Fruit fly (Drosophila melanogaster) whole organism, embryonic: ENCODE data around the gene CG42494.
A peak's percentile ranks its signal among the peaks of the same experiment; 100 is the strongest.

Experiments
- Asciz ChIP-seq: fragments of 200-800 bp; sonication (Bioruptor generic); optimal IDR thresholded peaks from 2 replicates; lab custom pipeline; 2017; ENCODE audit warnings: missing biosample characterization, mild to moderate bottlenecking, missing genetic modification characterization, missing genetic modification reagents
- Atf6 ChIP-seq: fragments of 200-800 bp; sonication (Bioruptor generic); IDR thresholded peaks from 2 replicates; pipeline ENCODE4 v1.3.6; 2022; ENCODE audit warnings: missing biosample characterization, missing genetic modification characterization
- CG10321 ChIP-seq: fragments of 200-800 bp; sonication (Bioruptor generic); IDR thresholded peaks from 2 replicates; pipeline ENCODE4 v1.3.6; 2022; ENCODE audit warnings: missing biosample characterization, missing genetic modification characterization
- CG10462 ChIP-seq: fragments of 200-800 bp; sonication (Bioruptor generic); optimal IDR thresholded peaks from 2 replicates; lab custom pipeline; 2016; ENCODE audit warnings: missing biosample characterization, missing genetic modification characterization
- CG11456 ChIP-seq: fragments of 200-800 bp; sonication (Bioruptor generic); IDR thresholded peaks from 3 replicates; pipeline ENCODE4 v1.3.6; 2022; ENCODE audit warnings: missing biosample characterization, missing genetic modification characterization
- CG12104 ChIP-seq: fragments of 200-800 bp; sonication (Bioruptor generic); optimal IDR thresholded peaks from 3 replicates; lab custom pipeline; 2016; ENCODE audit warnings: missing biosample characterization, missing genetic modification characterization
- CG1233 ChIP-seq: fragments of 200-800 bp; sonication (Bioruptor generic); optimal IDR thresholded peaks from 4 replicates; lab custom pipeline; 2018; ENCODE audit warnings: missing biosample characterization, mild to moderate bottlenecking, missing genetic modification characterization
- CG12942 ChIP-seq: fragments of 200-800 bp; sonication (Bioruptor generic); optimal IDR thresholded peaks from 3 replicates; lab custom pipeline; 2016; ENCODE audit warnings: missing biosample characterization, missing genetic modification characterization
- CG13123 ChIP-seq: fragments of 200-800 bp; sonication (Bioruptor generic); optimal IDR thresholded peaks from 2 replicates; lab custom pipeline; 2016; ENCODE audit warnings: missing biosample characterization, missing genetic modification characterization
- CG14441 ChIP-seq: fragments of 200-800 bp; sonication (Bioruptor generic); IDR thresholded peaks from 2 replicates; pipeline ENCODE4 v1.3.6; 2022; ENCODE audit warnings: missing biosample characterization, missing genetic modification characterization
- CG15479 ChIP-seq: fragments of 200-800 bp; sonication (Bioruptor generic); optimal IDR thresholded peaks from 3 replicates; lab custom pipeline; 2019; ENCODE audit warnings: missing biosample characterization, mild to moderate bottlenecking, missing genetic modification characterization, moderate library complexity
- CG1832 ChIP-seq: fragments of 200-800 bp; sonication (Bioruptor generic); optimal IDR thresholded peaks from 2 replicates; lab custom pipeline; 2017; ENCODE audit warnings: missing biosample characterization, mild to moderate bottlenecking, missing genetic modification characterization, inconsistent platforms
- CG18476 ChIP-seq: fragments of 200-800 bp; sonication (Bioruptor generic); optimal IDR thresholded peaks from 2 replicates; lab custom pipeline; 2016; ENCODE audit warnings: missing biosample characterization, mild to moderate bottlenecking, missing genetic modification characterization
- CG32772 ChIP-seq: fragments of 200-800 bp; sonication (Bioruptor generic); IDR thresholded peaks from 2 replicates; pipeline ENCODE4 v1.3.6; 2022; ENCODE audit warnings: missing biosample characterization, missing genetic modification characterization
- CG6854 ChIP-seq: fragments of 200-800 bp; sonication (Bioruptor generic); optimal IDR thresholded peaks from 3 replicates; lab custom pipeline; 2017; ENCODE audit warnings: missing biosample characterization, mild to moderate bottlenecking, missing genetic modification characterization
- CG7372 ChIP-seq: fragments of 200-800 bp; sonication (Bioruptor generic); IDR thresholded peaks from 2 replicates; pipeline ENCODE4 v1.3.6; 2022; ENCODE audit warnings: missing biosample characterization, missing genetic modification characterization
- CG8765 ChIP-seq: fragments of 200-800 bp; sonication (Bioruptor generic); IDR thresholded peaks from 2 replicates; pipeline ENCODE4 v1.3.6; 2022; ENCODE audit warnings: missing biosample characterization, missing genetic modification characterization
- CrebB ChIP-seq: fragments of 200-800 bp; sonication (Bioruptor generic); optimal IDR thresholded peaks from 3 replicates; lab custom pipeline; 2018; ENCODE audit warnings: missing biosample characterization, mild to moderate bottlenecking, missing genetic modification characterization
- E2f2 ChIP-seq: fragments of 200-800 bp; sonication (Bioruptor generic); IDR thresholded peaks from 2 replicates; pipeline ENCODE4 v1.3.6; 2022; ENCODE audit warnings: missing biosample characterization, missing genetic modification characterization
- Ets97D ChIP-seq: fragments of 200-800 bp; sonication (Bioruptor generic); optimal IDR thresholded peaks from 3 replicates; lab custom pipeline; 2016; ENCODE audit warnings: missing biosample characterization, missing genetic modification characterization
- Hr3 ChIP-seq: fragments of 200-800 bp; sonication (Bioruptor generic); optimal IDR thresholded peaks from 3 replicates; lab custom pipeline; 2016; ENCODE audit warnings: missing biosample characterization, missing genetic modification characterization
- Oaz ChIP-seq: fragments of 200-800 bp; sonication (Bioruptor generic); IDR thresholded peaks from 2 replicates; pipeline ENCODE4 v1.3.6; 2022; ENCODE audit warnings: missing biosample characterization, missing genetic modification characterization
- Poxn ChIP-seq: fragments of 200-800 bp; sonication (Bioruptor generic); IDR thresholded peaks from 2 replicates; pipeline ENCODE4 v1.3.6; 2022; ENCODE audit warnings: missing biosample characterization, missing genetic modification characterization
- Rx ChIP-seq: fragments of 200-800 bp; sonication (Bioruptor generic); IDR thresholded peaks from 2 replicates; pipeline ENCODE4 v1.3.6; 2022; ENCODE audit warnings: missing biosample characterization, missing genetic modification characterization
- Sin3A ChIP-seq: fragments of >200 bp; optimal IDR thresholded peaks from 2 replicates; lab custom pipeline; 2018
- Stat92E ChIP-seq, 3 experiments: fragments of >200 bp in 2 of 3; fragments of 200-800 bp in 1 of 3; sonication (Bioruptor generic) in 1 of 3; optimal IDR thresholded peaks; 2 replicates each; lab custom pipeline; 2017 to 2019; ENCODE audit warnings: missing biosample characterization in 3 of 3, missing genetic modification characterization in 3 of 3, mild to moderate bottlenecking in 1 of 3, moderate library complexity in 1 of 3
- Usf ChIP-seq: fragments of 200-800 bp; sonication (Bioruptor generic); optimal IDR thresholded peaks from 2 replicates; lab custom pipeline; 2017; ENCODE audit warnings: missing genotype, missing biosample characterization, missing genetic modification characterization
- ac ChIP-seq: fragments of 200-800 bp; sonication (Bioruptor generic); optimal IDR thresholded peaks from 3 replicates; lab custom pipeline; 2017; ENCODE audit warnings: missing biosample characterization, mild to moderate bottlenecking, missing genetic modification characterization
- ap ChIP-seq: fragments of 200-800 bp; sonication (Bioruptor generic); IDR thresholded peaks from 2 replicates; pipeline ENCODE4 v1.3.6; 2022; ENCODE audit warnings: missing biosample characterization, missing genetic modification characterization
- bbx ChIP-seq: fragments of 200-800 bp; sonication (Bioruptor generic); IDR thresholded peaks from 2 replicates; pipeline ENCODE4 v1.3.6; 2022; ENCODE audit warnings: missing biosample characterization, missing genetic modification characterization; ENCODE audit not compliant: partially characterized antibody
- crc ChIP-seq: fragments of 200-800 bp; sonication (Bioruptor generic); optimal IDR thresholded peaks from 2 replicates; lab custom pipeline; 2016; ENCODE audit warnings: missing biosample characterization, missing genetic modification characterization
- croc ChIP-seq: fragments of 200-800 bp; sonication (Bioruptor generic); conservative IDR thresholded peaks from 3 replicates; pipeline ENCODE4 v1.3.6; 2022; ENCODE audit warnings: missing biosample characterization, missing genetic modification characterization
- ems ChIP-seq: fragments of 200-800 bp; sonication (Bioruptor generic); optimal IDR thresholded peaks from 3 replicates; lab custom pipeline; 2016; ENCODE audit warnings: missing biosample characterization, missing genetic modification characterization
- eyg ChIP-seq: fragments of 200-800 bp; sonication (Bioruptor generic); optimal IDR thresholded peaks from 3 replicates; lab custom pipeline; 2016; ENCODE audit warnings: missing biosample characterization, missing genetic modification characterization
- fd102C ChIP-seq: fragments of 200-800 bp; sonication (Bioruptor generic); optimal IDR thresholded peaks from 2 replicates; lab custom pipeline; 2018; ENCODE audit warnings: missing biosample characterization, mild to moderate bottlenecking, missing genetic modification characterization, moderate library complexity
- grau ChIP-seq: fragments of 200-800 bp; optimal IDR thresholded peaks from 3 replicates; lab custom pipeline; 2019; ENCODE audit warnings: missing biosample characterization, mild to moderate bottlenecking, missing genetic modification characterization, moderate library complexity
- jigr1 ChIP-seq: fragments of 200-800 bp; sonication (Bioruptor generic); IDR thresholded peaks from 3 replicates; pipeline ENCODE4 v1.3.6; 2022; ENCODE audit warnings: missing biosample characterization, missing genetic modification characterization
- ken ChIP-seq: fragments of 200-800 bp; sonication (Bioruptor generic); IDR thresholded peaks from 3 replicates; pipeline ENCODE4 v1.3.6; 2022; ENCODE audit warnings: missing biosample characterization, missing genetic modification characterization
- lab ChIP-seq: fragments of 200-800 bp; sonication (Bioruptor generic); optimal IDR thresholded peaks from 3 replicates; lab custom pipeline; 2017; ENCODE audit warnings: missing biosample characterization, missing genetic modification characterization, mild to moderate bottlenecking, moderate library complexity, missing genetic modification reagents
- maf-S ChIP-seq: fragments of 200-800 bp; sonication (Bioruptor generic); optimal IDR thresholded peaks from 2 replicates; lab custom pipeline; 2016; ENCODE audit warnings: missing biosample characterization, missing genetic modification characterization
- odd ChIP-seq: fragments of 200-800 bp; sonication (Bioruptor generic); optimal IDR thresholded peaks from 2 replicates; lab custom pipeline; 2017; ENCODE audit warnings: missing biosample characterization, mild to moderate bottlenecking, missing genetic modification characterization
- org-1 ChIP-seq: fragments of 200-800 bp; sonication (Bioruptor generic); optimal IDR thresholded peaks from 2 replicates; lab custom pipeline; 2017; ENCODE audit warnings: missing biosample characterization, missing genetic modification characterization
- rib ChIP-seq: fragments of 200-800 bp; sonication (Bioruptor generic); IDR thresholded peaks from 2 replicates; pipeline ENCODE4 v1.3.6; 2022; ENCODE audit warnings: missing biosample characterization, missing genetic modification characterization
- tio ChIP-seq: fragments of 200-800 bp; sonication (Bioruptor generic); optimal IDR thresholded peaks from 2 replicates; lab custom pipeline; 2017; ENCODE audit warnings: missing biosample characterization, missing genetic modification characterization, inconsistent platforms
- unpg ChIP-seq: fragments of 200-800 bp; sonication (Bioruptor generic); optimal IDR thresholded peaks from 3 replicates; lab custom pipeline; 2018; ENCODE audit warnings: missing biosample characterization, mild to moderate bottlenecking, missing genetic modification characterization, moderate library complexity
- wdn ChIP-seq: fragments of 200-800 bp; sonication (Bioruptor generic); IDR thresholded peaks from 2 replicates; pipeline ENCODE4 v1.3.6; 2022; ENCODE audit warnings: missing biosample characterization, missing genetic modification characterization
- zfh2 ChIP-seq: fragments of 200-800 bp; sonication (Bioruptor generic); optimal IDR thresholded peaks from 2 replicates; lab custom pipeline; 2016; ENCODE audit warnings: missing biosample characterization, missing genetic modification characterization

CG42494 gene

dm6 chr3L:3179474-3179873, 4.7 kb upstream of the CG42494 start (continued):
- peak; percentile 94 for TF ChIP-seq lab
- TF ChIP-seq Atf6 (GFP tag; lab: Robert Waterston, UW), result peak; percentile 90
- no peak for TF ChIP-seq CG13123
- TF ChIP-seq maf-S, result peak; percentile 80
- peak; percentile 25 for TF ChIP-seq fd102C (GFP tag; lab: Kevin White, UChicago)
- no peak for TF ChIP-seq bbx (GFP tag; lab: Robert Waterston, UW)
- TF ChIP-seq CG7372, result peak; percentile 81
- peak; percentile 62 for TF ChIP-seq Hr3 (GFP tag; lab: Kevin White, UChicago)
- peak; percentile 70 for TF ChIP-seq CrebB (tag; lab: Kevin White, UChicago)
- peak; percentile 78 for TF ChIP-seq crc (GFP tag; lab: Kevin White, UChicago)
- peak; percentile 87 for TF ChIP-seq grau
- peak; percentile 71; the same call in 2 of the 3 replicates for TF ChIP-seq ken (GFP tag; lab: Robert Waterston, UW)
- peak; percentile 92 for TF ChIP-seq CG11456 (GFP tag; lab: Robert Waterston, UW)
- TF ChIP-seq CG6854 (GFP tag; lab: Kevin White, UChicago), result peak; percentile 82
- peak; percentile 87 for TF ChIP-seq CG32772 (GFP tag; lab: Robert Waterston, UW)
- peak; percentile 70 for TF ChIP-seq CG12104 (GFP tag; lab: Kevin White, UChicago)
- peak; percentile 61 for TF ChIP-seq CG12942 (GFP tag; lab: Kevin White, UChicago)
- no peak for TF ChIP-seq odd (GFP tag; lab: Kevin White, UChicago)
- no peak for TF ChIP-seq CG10321 (GFP tag; lab: Robert Waterston, UW)
- TF ChIP-seq CG8765 (GFP tag; lab: Robert Waterston, UW), result peak; percentile 71
- no peak for TF ChIP-seq Asciz (GFP tag; lab: Kevin White, UChicago)
- peak; percentile 82 for TF ChIP-seq CG18476 (GFP tag; lab: Kevin White, UChicago)
- TF ChIP-seq zfh2 (GFP tag; lab: Kevin White, UChicago), result peak; percentile 74
- peak; percentile 64 for TF ChIP-seq CG10462
- TF ChIP-seq CG14441 (GFP tag; lab: Robert Waterston, UW), result peak; percentile 93
- TF ChIP-seq Stat92E (GFP tag; optimal IDR thresholded peaks at IDR 0.05; lab: Kevin White, UChicago), result peak in 1 of 3 experiments; percentile 64
- peak; percentile 67 for TF ChIP-seq Oaz (GFP tag; lab: Robert Waterston, UW)
- peak; percentile 61 for TF ChIP-seq ap (GFP tag; lab: Robert Waterston, UW)
- TF ChIP-seq wdn (GFP tag; lab: Robert Waterston, UW), result peak; percentile 75
- TF ChIP-seq CG15479 (GFP tag; lab: Kevin White, UChicago), result no peak
- no peak for TF ChIP-seq tio (GFP tag; lab: Kevin White, UChicago)
- TF ChIP-seq ac, result peak; percentile 26
- TF ChIP-seq Poxn (GFP tag; lab: Robert Waterston, UW), result peak; percentile 68
- TF ChIP-seq croc (GFP tag; lab: Robert Waterston, UW), result peak; percentile 83
- TF ChIP-seq eyg (GFP tag; lab: Kevin White, UChicago), result peak; percentile 78
- peak; percentile 83 for TF ChIP-seq org-1 (GFP tag; lab: Kevin White, UChicago)
- 0 out of 2 replicates have a peak, but pooled peaks have one; percentile 40 for TF ChIP-seq rib (GFP tag; lab: Robert Waterston, UW)
- no peak for TF ChIP-seq CG1832 (GFP tag; lab: Kevin White, UChicago)
- peak; percentile 23; the same call in 1 of the 3 replicates for TF ChIP-seq jigr1

- TF ChIP-seq Ets97D (GFP tag; lab: Kevin White, UChicago) (no peak), Usf (GFP tag; lab: Kevin White, UChicago) (no peak), unpg (GFP tag; lab: Kevin White, UChicago) (no peak), ems (GFP tag; lab: Kevin White, UChicago) (no peak), Sin3A (lab: Kevin White, UChicago) (no peak), CG1233 (no peak), Rx (GFP tag; lab: Robert Waterston, UW) (no peak), E2f2 (GFP tag; lab: Robert Waterston, UW) (no peak)
Observed at dm6 chr3L:3186364-3186763, 2.2 kb downstream of the CG42494 start, which contains the start of gene CG32284. TSS of gene CG32284 (plus strand) at chr3L:3186664.
